Fruit fly (Drosophila melanogaster) whole organism, embryonic: Measurements from ENCODE around the gene Prx1.
A peak's percentile ranks its signal among the peaks of the same experiment; 100 is the strongest.

Experiments used
- Atf3 ChIP-seq: fragments of 200-800 bp; sonication (Bioruptor generic); optimal IDR thresholded peaks from 3 replicates; lab custom pipeline; 2016; ENCODE audit warnings: missing biosample characterization, missing genetic modification characterization
- BEAF-32 ChIP-seq: fragments of 200-800 bp; sonication (Bioruptor generic); optimal IDR thresholded peaks from 3 replicates; lab custom pipeline; 2017; ENCODE audit warnings: missing biosample characterization, missing genetic modification characterization, mild to moderate bottlenecking, moderate library complexity, missing genetic modification reagents
- Bgb ChIP-seq: fragments of 200-800 bp; sonication (Bioruptor generic); IDR thresholded peaks from 2 replicates; pipeline ENCODE4 v1.3.6; 2022; ENCODE audit warnings: missing biosample characterization, missing genetic modification characterization; ENCODE audit not compliant: partially characterized antibody
- Blimp-1 ChIP-seq: fragments of 200-800 bp; sonication (Bioruptor generic); optimal IDR thresholded peaks from 3 replicates; lab custom pipeline; 2018; ENCODE audit warnings: missing biosample characterization, missing genetic modification characterization, mild to moderate bottlenecking, moderate library complexity, missing genetic modification reagents
- CG10462 ChIP-seq: fragments of 200-800 bp; sonication (Bioruptor generic); optimal IDR thresholded peaks from 2 replicates; lab custom pipeline; 2016; ENCODE audit warnings: missing biosample characterization, missing genetic modification characterization
- CG11085 ChIP-seq: fragments of 200-800 bp; sonication (Bioruptor generic); IDR thresholded peaks from 2 replicates; pipeline ENCODE4 v1.3.6; 2022; ENCODE audit warnings: missing biosample characterization, missing genetic modification characterization
- CG11504 ChIP-seq: fragments of 200-800 bp; sonication (Bioruptor generic); optimal IDR thresholded peaks from 3 replicates; lab custom pipeline; 2019; ENCODE audit warnings: missing biosample characterization, mild to moderate bottlenecking, missing genetic modification characterization, moderate library complexity
- CG12071 ChIP-seq: fragments of 200-800 bp; sonication (Bioruptor generic); optimal IDR thresholded peaks from 3 replicates; lab custom pipeline; 2018; ENCODE audit warnings: missing biosample characterization, mild to moderate bottlenecking, missing genetic modification characterization
- CG12299 ChIP-seq: fragments of 200-800 bp; sonication (Bioruptor generic); optimal IDR thresholded peaks from 2 replicates; lab custom pipeline; 2018; ENCODE audit warnings: missing biosample characterization, mild to moderate bottlenecking, missing genetic modification characterization
- CG13775 ChIP-seq: fragments of 200-800 bp; sonication (Bioruptor generic); optimal IDR thresholded peaks from 3 replicates; lab custom pipeline; 2017; ENCODE audit warnings: missing biosample characterization, mild to moderate bottlenecking, missing genetic modification characterization
- CG13894 ChIP-seq: fragments of 200-800 bp; sonication (Bioruptor generic); optimal IDR thresholded peaks from 3 replicates; lab custom pipeline; 2018; ENCODE audit warnings: missing biosample characterization, mild to moderate bottlenecking, missing genetic modification characterization, moderate library complexity
- CG15073 ChIP-seq: fragments of 200-800 bp; sonication (Bioruptor generic); optimal IDR thresholded peaks from 2 replicates; lab custom pipeline; 2016; ENCODE audit warnings: missing biosample characterization, missing genetic modification characterization
- CG15269 ChIP-seq: fragments of 200-800 bp; sonication (Bioruptor generic); optimal IDR thresholded peaks from 2 replicates; lab custom pipeline; 2018; ENCODE audit warnings: missing biosample characterization, mild to moderate bottlenecking, missing genetic modification characterization, moderate library complexity
- CG1529 ChIP-seq: fragments of 200-800 bp; sonication (Bioruptor generic); optimal IDR thresholded peaks from 3 replicates; lab custom pipeline; 2018; ENCODE audit warnings: missing biosample characterization, missing genetic modification characterization
- CG15479 ChIP-seq: fragments of 200-800 bp; sonication (Bioruptor generic); optimal IDR thresholded peaks from 3 replicates; lab custom pipeline; 2019; ENCODE audit warnings: missing biosample characterization, mild to moderate bottlenecking, missing genetic modification characterization, moderate library complexity
- CG18619 ChIP-seq: fragments of 200-800 bp; sonication (Bioruptor generic); optimal IDR thresholded peaks from 3 replicates; lab custom pipeline; 2017; ENCODE audit warnings: missing biosample characterization, mild to moderate bottlenecking, missing genetic modification characterization
- CG2889 ChIP-seq: fragments of 200-800 bp; sonication (Bioruptor generic); IDR thresholded peaks from 3 replicates; pipeline ENCODE4 v1.3.6; 2022; ENCODE audit warnings: missing biosample characterization, missing genetic modification characterization
- CG31224 ChIP-seq: fragments of 200-800 bp; sonication (Bioruptor generic); IDR thresholded peaks from 2 replicates; pipeline ENCODE4 v1.3.6; 2022; ENCODE audit warnings: missing biosample characterization, missing genetic modification characterization
- CG34422 ChIP-seq: fragments of 200-800 bp; sonication (Bioruptor generic); IDR thresholded peaks from 3 replicates; pipeline ENCODE4 v1.3.6; 2022; ENCODE audit warnings: missing biosample characterization, missing genetic modification characterization
- CG7928 ChIP-seq: fragments of 200-800 bp; sonication (Bioruptor generic); optimal IDR thresholded peaks from 2 replicates; lab custom pipeline; 2017; ENCODE audit warnings: missing biosample characterization, mild to moderate bottlenecking, missing genetic modification characterization
- CG9932 ChIP-seq: fragments of 200-800 bp; sonication (Bioruptor generic); IDR thresholded peaks from 2 replicates; pipeline ENCODE4 v1.3.6; 2022; ENCODE audit warnings: missing biosample characterization, missing genetic modification characterization
- CkIIα-i1 ChIP-seq: fragments of 200-800 bp; sonication (Bioruptor generic); IDR thresholded peaks from 2 replicates; pipeline ENCODE4 v1.3.6; 2022; ENCODE audit warnings: missing biosample characterization, missing genetic modification characterization
- Deaf1 ChIP-seq: fragments of 200-800 bp; optimal IDR thresholded peaks from 3 replicates; lab custom pipeline; 2019; ENCODE audit warnings: missing biosample characterization, mild to moderate bottlenecking, missing genetic modification characterization, moderate library complexity
- Dip2 ChIP-seq: fragments of 200-800 bp; sonication (Bioruptor generic); IDR thresholded peaks from 2 replicates; pipeline ENCODE4 v1.3.6; 2022; ENCODE audit warnings: missing biosample characterization, missing genetic modification characterization
- Fer3 ChIP-seq: fragments of 200-800 bp; sonication (Bioruptor generic); optimal IDR thresholded peaks from 2 replicates; lab custom pipeline; 2018; ENCODE audit warnings: missing biosample characterization, mild to moderate bottlenecking, missing genetic modification characterization, moderate library complexity
- HHEX ChIP-seq: fragments of 200-800 bp; sonication (Bioruptor generic); optimal IDR thresholded peaks from 3 replicates; lab custom pipeline; 2017; ENCODE audit warnings: missing biosample characterization, mild to moderate bottlenecking, missing genetic modification characterization, missing genetic modification reagents
- HmgD ChIP-seq: fragments of 200-800 bp; sonication (Bioruptor generic); optimal IDR thresholded peaks from 3 replicates; lab custom pipeline; 2016; ENCODE audit warnings: missing biosample characterization, missing genetic modification characterization
- MBD-R2 ChIP-seq: fragments of 200-800 bp; sonication (Bioruptor generic); IDR thresholded peaks from 2 replicates; pipeline ENCODE4 v1.3.6; 2022; ENCODE audit warnings: missing biosample characterization, missing genetic modification characterization
- MESR4 ChIP-seq: fragments of 200-800 bp; sonication (Bioruptor generic); optimal IDR thresholded peaks from 2 replicates; lab custom pipeline; 2018; ENCODE audit warnings: missing biosample characterization, mild to moderate bottlenecking, missing genetic modification characterization, moderate library complexity
- MTF-1 ChIP-seq: fragments of 200-800 bp; sonication (Bioruptor generic); optimal IDR thresholded peaks from 2 replicates; lab custom pipeline; 2018; ENCODE audit warnings: missing biosample characterization, mild to moderate bottlenecking, missing genetic modification characterization, borderline replicate concordance
- Med ChIP-seq: fragments of 200-800 bp; sonication (Bioruptor generic); peaks from one replicate; lab custom pipeline; 2016; ENCODE audit warnings: missing biosample characterization, missing genetic modification characterization, mild to moderate bottlenecking, inconsistent platforms, moderate library complexity
- Oaz ChIP-seq: fragments of 200-800 bp; sonication (Bioruptor generic); IDR thresholded peaks from 2 replicates; pipeline ENCODE4 v1.3.6; 2022; ENCODE audit warnings: missing biosample characterization, missing genetic modification characterization
- TFAM ChIP-seq: fragments of 200-800 bp; sonication (Bioruptor generic); optimal IDR thresholded peaks from 2 replicates; lab custom pipeline; 2017; ENCODE audit warnings: missing biosample characterization, missing genetic modification characterization, inconsistent platforms
- br ChIP-seq: fragments of >200 bp; optimal IDR thresholded peaks from 2 replicates; lab custom pipeline; 2017
- cg ChIP-seq: fragments of 200-800 bp; sonication (Bioruptor generic); optimal IDR thresholded peaks from 3 replicates; lab custom pipeline; 2019; ENCODE audit warnings: missing biosample characterization, mild to moderate bottlenecking, missing genetic modification characterization, moderate library complexity
- chinmo ChIP-seq: fragments of 200-800 bp; sonication (Bioruptor generic); IDR thresholded peaks from 4 replicates; pipeline ENCODE4 v1.3.6; 2022; ENCODE audit warnings: missing biosample characterization, missing genetic modification characterization; ENCODE audit not compliant: partially characterized antibody
- danr ChIP-seq: fragments of 200-800 bp; sonication (Bioruptor generic); IDR thresholded peaks from 2 replicates; pipeline ENCODE4 v1.3.6; 2022; ENCODE audit warnings: missing biosample characterization, missing genetic modification characterization
- eyg ChIP-seq: fragments of 200-800 bp; sonication (Bioruptor generic); optimal IDR thresholded peaks from 3 replicates; lab custom pipeline; 2016; ENCODE audit warnings: missing biosample characterization, missing genetic modification characterization
- fd96Cb ChIP-seq: fragments of 200-800 bp; sonication (Bioruptor generic); optimal IDR thresholded peaks from 2 replicates; lab custom pipeline; 2018; ENCODE audit warnings: missing biosample characterization, mild to moderate bottlenecking, missing genetic modification characterization, moderate library complexity
- lbe ChIP-seq: fragments of 200-800 bp; sonication (Bioruptor generic); optimal IDR thresholded peaks from 2 replicates; lab custom pipeline; 2016; ENCODE audit warnings: missing biosample characterization, mild to moderate bottlenecking, missing genetic modification characterization
- maf-S ChIP-seq: fragments of 200-800 bp; sonication (Bioruptor generic); optimal IDR thresholded peaks from 2 replicates; lab custom pipeline; 2016; ENCODE audit warnings: missing biosample characterization, missing genetic modification characterization
- ranshi ChIP-seq: fragments of 200-800 bp; sonication (Bioruptor generic); IDR thresholded peaks from 2 replicates; pipeline ENCODE4 v1.3.6; 2022; ENCODE audit warnings: missing biosample characterization, missing genetic modification characterization
- seq ChIP-seq: fragments of 200-800 bp; sonication (Bioruptor generic); IDR thresholded peaks from 2 replicates; pipeline ENCODE4 v1.3.6; 2022; ENCODE audit warnings: missing biosample characterization, missing genetic modification characterization
- sima ChIP-seq: fragments of 200-800 bp; sonication (Bioruptor generic); optimal IDR thresholded peaks from 2 replicates; lab custom pipeline; 2016; ENCODE audit warnings: missing biosample characterization, missing genetic modification characterization
- sqz ChIP-seq: fragments of 200-800 bp; sonication (Bioruptor generic); optimal IDR thresholded peaks from 3 replicates; lab custom pipeline; 2018; ENCODE audit warnings: missing biosample characterization, mild to moderate bottlenecking, missing genetic modification characterization
- tin ChIP-seq: fragments of 200-800 bp; sonication (Bioruptor generic); optimal IDR thresholded peaks from 3 replicates; lab custom pipeline; 2016; ENCODE audit warnings: missing biosample characterization, missing genetic modification characterization
- trh ChIP-seq: fragments of 200-800 bp; sonication (Bioruptor generic); optimal IDR thresholded peaks from 2 replicates; lab custom pipeline; 2016; ENCODE audit warnings: missing biosample characterization, missing genetic modification characterization
- ttk ChIP-seq: fragments of 200-800 bp; sonication (Bioruptor generic); IDR thresholded peaks from 2 replicates; pipeline ENCODE4 v2.1.2; 2022; ENCODE audit warnings: missing biosample characterization, missing genetic modification characterization
- unpg ChIP-seq: fragments of 200-800 bp; sonication (Bioruptor generic); optimal IDR thresholded peaks from 3 replicates; lab custom pipeline; 2018; ENCODE audit warnings: missing biosample characterization, mild to moderate bottlenecking, missing genetic modification characterization, moderate library complexity
- zen2 ChIP-seq: fragments of 200-800 bp; sonication (Bioruptor generic); IDR thresholded peaks from 3 replicates; pipeline ENCODE4 v1.3.6; 2022; ENCODE audit warnings: missing biosample characterization, missing genetic modification characterization; ENCODE audit not compliant: partially characterized antibody

Gene Prx1

DNA sequence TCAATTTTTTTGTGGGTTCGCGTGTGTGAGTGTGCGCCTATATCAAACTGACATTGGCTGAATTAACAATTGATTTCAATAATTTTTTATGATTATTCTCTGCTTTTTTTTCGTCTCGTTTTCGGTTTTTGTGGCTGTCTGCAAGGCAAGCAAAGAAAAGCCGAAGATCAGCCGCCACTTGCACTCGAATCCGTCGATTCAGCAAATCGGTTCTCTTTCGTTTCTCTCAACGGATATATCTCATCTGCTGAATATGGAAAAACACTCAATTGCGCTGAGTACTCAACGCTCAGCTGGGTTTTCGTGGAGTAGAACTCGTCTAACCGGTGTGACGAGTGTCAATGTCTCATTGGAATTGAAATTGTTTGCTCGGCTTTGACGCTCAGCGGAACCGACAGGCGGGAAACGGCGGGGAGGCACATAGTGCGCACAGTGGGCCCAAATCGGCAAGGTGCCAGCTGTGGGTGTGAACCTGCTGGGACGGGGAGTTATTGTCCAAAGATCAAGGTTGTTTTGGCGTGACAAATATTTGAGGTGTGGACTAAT lies 26.7 kb downstream of the Prx1 start (continued):
- TF ChIP-seq CG15269 (no peak), Deaf1 (tag; lab: Kevin White, UChicago) (peak; percentile 84), Dip2 (GFP tag; lab: Robert Waterston, UW) (no peak), danr (GFP tag; lab: Robert Waterston, UW) (no peak), CG13775 (no peak), HHEX (GFP tag; lab: Kevin White, UChicago) (no peak), CG13894 (tag; lab: Kevin White, UChicago) (no peak), lbe (peak; percentile 4), tin (GFP tag; lab: Kevin White, UChicago) (peak; percentile 40), sima (GFP tag; lab: Kevin White, UChicago) (no peak), TFAM (no peak), br (lab: Kevin White, UChicago) (no peak), CG12299 (tag; lab: Kevin White, UChicago) (no peak), CG18619 (GFP tag; lab: Kevin White, UChicago) (peak; percentile 38), Oaz (no peak), unpg (GFP tag; lab: Kevin White, UChicago) (peak; percentile 3), CkIIα-i1 (GFP tag; lab: Robert Waterston, UW) (no peak), Fer3 (tag; lab: Kevin White, UChicago) (no peak), Med (GFP tag; lab: Kevin White, UChicago) (peak; percentile 86), BEAF-32 (GFP tag; lab: Kevin White, UChicago) (no peak), cg (peak; percentile 49), zen2 (peak; percentile 68; the same call in 2 of the 3 replicates), CG7928 (GFP tag; lab: Kevin White, UChicago) (no peak), ranshi (GFP tag; lab: Robert Waterston, UW) (peak; percentile 61; the same call in 1 of the 2 replicates), CG9932 (GFP tag; lab: Robert Waterston, UW) (peak; percentile 80), CG34422 (GFP tag; lab: Robert Waterston, UW) (no peak), MESR4 (no peak), fd96Cb (peak; percentile 16), Atf3 (GFP tag; lab: Kevin White, UChicago) (no peak), sqz (GFP tag; lab: Kevin White, UChicago) (peak; percentile 89), chinmo (GFP tag; lab: Robert Waterston, UW) (peak; percentile 89; the same call in 3 of the 4 replicates), CG10462 (no peak), CG15073 (GFP tag; lab: Kevin White, UChicago) (no peak), CG12071 (GFP tag; lab: Kevin White, UChicago) (peak; percentile 35), seq (no peak), ttk (GFP tag; lab: Robert Waterston, UW) (no peak), CG1529 (GFP tag; lab: Kevin White, UChicago) (no peak), Blimp-1 (GFP tag; lab: Kevin White, UChicago) (no peak), CG15479 (GFP tag; lab: Kevin White, UChicago) (peak; percentile 50), CG11085 (GFP tag; lab: Robert Waterston, UW) (no peak), trh (no peak), Bgb (GFP tag; lab: Robert Waterston, UW) (peak; percentile 65; the same call in 1 of the 2 replicates), eyg (GFP tag; lab: Kevin White, UChicago) (no peak), HmgD (GFP tag; lab: Kevin White, UChicago) (no peak), maf-S (no peak), CG11504 (tag; lab: Kevin White, UChicago) (peak; percentile 0), CG2889 (GFP tag; lab: Robert Waterston, UW) (0 out of 3 replicates have a peak, but pooled peaks have one; percentile 44), CG31224 (0 out of 2 replicates have a peak, but pooled peaks have one; percentile 12), MTF-1 (GFP tag; lab: Kevin White, UChicago) (peak; percentile 38), MBD-R2 (GFP tag; lab: Robert Waterston, UW) (0 out of 2 replicates have a peak, but pooled peaks have one; percentile 30)
